Fruit fly (Drosophila melanogaster): ENCODE measurements around the gene CG11523.

CG11523 gene

DNA sequence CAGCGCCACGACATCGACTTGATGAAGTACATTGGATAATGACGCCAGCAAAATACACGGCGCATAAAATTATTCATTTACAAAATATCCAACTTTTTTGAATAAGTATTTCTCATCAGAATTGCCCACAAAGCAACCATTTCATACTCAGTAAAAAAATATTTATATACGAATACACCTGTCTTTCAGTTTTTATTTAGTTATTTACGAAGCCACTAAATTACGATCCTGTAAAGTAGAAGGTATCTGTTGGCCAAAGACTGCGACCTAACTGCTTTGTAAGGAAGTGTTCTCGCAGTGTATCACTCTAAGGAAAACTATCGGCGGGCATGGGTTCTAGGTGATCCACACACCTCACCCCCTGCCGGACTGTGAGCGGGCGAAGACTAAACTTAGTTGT, 10.7 kb upstream of the CG11523 start (continued):
- TF ChIP-seq CG9609 (GFP tag; optimal IDR thresholded peaks at IDR 0.05), result peak; percentile 14
- no peak for TF ChIP-seq CG6683 (GFP tag; optimal IDR thresholded peaks at IDR 0.05)
- TF ChIP-seq CG4360 (GFP tag; IDR thresholded peaks at IDR 0.05), result no peak
- TF ChIP-seq CG11560 (tag; IDR thresholded peaks at IDR 0.05), result peak; percentile 24; the same call in 1 of the 3 replicates
- TF ChIP-seq CG14667 (GFP tag; IDR thresholded peaks at IDR 0.05), result 0 out of 2 replicates have a peak, but pooled peaks have one; percentile 20
- TF ChIP-seq B-H2 (GFP tag; optimal IDR thresholded peaks at IDR 0.05), result no peak
- 0 out of 3 replicates have a peak, but pooled peaks have one; percentile 8 for TF ChIP-seq CG6175 (GFP tag; IDR thresholded peaks at IDR 0.05)
- TF ChIP-seq CG4617 (GFP tag; optimal IDR thresholded peaks at IDR 0.05; ENCODE audit: borderline replicate concordance), result no peak
- TF ChIP-seq CG10543 (GFP tag; optimal IDR thresholded peaks at IDR 0.05), result peak; percentile 66
- TF ChIP-seq crol (GFP tag; IDR thresholded peaks at IDR 0.05), result peak; percentile 50
- TF ChIP-seq grau (tag; optimal IDR thresholded peaks at IDR 0.05), result no peak
- TF ChIP-seq tx (GFP tag; optimal IDR thresholded peaks at IDR 0.05), result no peak
- TF ChIP-seq CG12219 (GFP tag; optimal IDR thresholded peaks at IDR 0.05), result peak; percentile 20
- no peak for TF ChIP-seq Dll (GFP tag; IDR thresholded peaks at IDR 0.05; ENCODE audit: partially characterized antibody)
- TF ChIP-seq CG14710 (tag; optimal IDR thresholded peaks at IDR 0.05), result no peak
- TF ChIP-seq Doc3 (GFP tag; IDR thresholded peaks at IDR 0.05; ENCODE audit: partially characterized antibody), result no peak
- no peak for TF ChIP-seq Mes4 (GFP tag; optimal IDR thresholded peaks at IDR 0.05)
- TF ChIP-seq Pdp1 (GFP tag; optimal IDR thresholded peaks at IDR 0.05), result peak in 1 of 2 experiments; percentile 37
- TF ChIP-seq CG1233 (GFP tag; optimal IDR thresholded peaks at IDR 0.05), result peak; percentile 21
- TF ChIP-seq psq (GFP tag; optimal IDR thresholded peaks at IDR 0.05), result no peak
- no peak for TF ChIP-seq luna (GFP tag; optimal IDR thresholded peaks at IDR 0.05)
- no peak for TF ChIP-seq nom (GFP tag; optimal IDR thresholded peaks at IDR 0.05)
- no peak for TF ChIP-seq CG6854 (GFP tag; optimal IDR thresholded peaks at IDR 0.05)
- no peak for TF ChIP-seq CG10431 (GFP tag; optimal IDR thresholded peaks at IDR 0.05)
- no peak for TF ChIP-seq CG7987 (GFP tag; optimal IDR thresholded peaks at IDR 0.05)
- no peak for TF ChIP-seq Trl (optimal IDR thresholded peaks at IDR 0.05)
- no peak for TF ChIP-seq Trl (GFP tag; optimal IDR thresholded peaks at IDR 0.05)
- TF ChIP-seq ranshi (GFP tag; IDR thresholded peaks at IDR 0.05), result peak; percentile 28; the same call in 1 of the 2 replicates
- TF ChIP-seq Optix (GFP tag; IDR thresholded peaks at IDR 0.05), result peak; percentile 43; the same call in 1 of the 3 replicates
- no peak for TF ChIP-seq Hand (GFP tag; optimal IDR thresholded peaks at IDR 0.05)
- TF ChIP-seq CG8388 (GFP tag; optimal IDR thresholded peaks at IDR 0.05), result no peak
- peak; percentile 67; the same call in 2 of the 3 replicates for TF ChIP-seq CG11695 (GFP tag; IDR thresholded peaks at IDR 0.05)
- TF ChIP-seq Hr39 (optimal IDR thresholded peaks at IDR 0.05), result no peak
- TF ChIP-seq Deaf1 (tag; optimal IDR thresholded peaks at IDR 0.05), result no peak
- no peak for TF ChIP-seq h (optimal IDR thresholded peaks at IDR 0.05)
- TF ChIP-seq CG12155 (GFP tag; optimal IDR thresholded peaks at IDR 0.05), result no peak
- TF ChIP-seq CHES-1-like (GFP tag; optimal IDR thresholded peaks at IDR 0.05), result peak; percentile 5
- TF ChIP-seq oc (tag; optimal IDR thresholded peaks at IDR 0.05), result no peak
- no peak for TF ChIP-seq nerfin-1 (tag; optimal IDR thresholded peaks at IDR 0.05)
- TF ChIP-seq Neu2 (GFP tag; optimal IDR thresholded peaks at IDR 0.05; ENCODE audit: borderline replicate concordance), result no peak
- peak; percentile 75 for TF ChIP-seq al (GFP tag; IDR thresholded peaks at IDR 0.05)
- TF ChIP-seq CG9817 (tag; optimal IDR thresholded peaks at IDR 0.05), result peak; percentile 58
- peak; percentile 47; the same call in 1 of the 3 replicates for TF ChIP-seq Dbx (GFP tag; IDR thresholded peaks at IDR 0.05)
- TF ChIP-seq CG13894 (tag; optimal IDR thresholded peaks at IDR 0.05), result no peak
- peak; percentile 68 for TF ChIP-seq Drgx (GFP tag; IDR thresholded peaks at IDR 0.05)
- no peak for TF ChIP-seq CG8290 (GFP tag; optimal IDR thresholded peaks at IDR 0.05)
- TF ChIP-seq CG8290 (tag; optimal IDR thresholded peaks at IDR 0.05), result no peak
- peak; percentile 37; the same call in 1 of the 2 replicates for TF ChIP-seq CG17328 (GFP tag; IDR thresholded peaks at IDR 0.05)
- TF ChIP-seq CG9797 (GFP tag; optimal IDR thresholded peaks at IDR 0.05), result no peak
- peak in 1 of 2 experiments; percentile 38 for TF ChIP-seq dpn (GFP tag; optimal IDR thresholded peaks at IDR 0.05)
- 0 out of 3 replicates have a peak, but pooled peaks have one; percentile 38 for TF ChIP-seq CG2889 (GFP tag; IDR thresholded peaks at IDR 0.05)
- no peak for TF ChIP-seq hb (GFP tag; IDR thresholded peaks at IDR 0.05; ENCODE audit: partially characterized antibody)

All from whole organism, embryonic.